Worm (Caenorhabditis elegans) whole organism, midembryonic: Measurements from ENCODE around the gene rhy-1.

Experiments used
- ref-1 ChIP-seq: fragments of 200-800 bp; sonication (Bioruptor generic); conservative IDR thresholded peaks from 2 replicates; pipeline ENCODE4 v1.3.6; 2022; ENCODE audit warnings: missing genetic modification reagents, missing genetic modification characterization, missing compliant biosample characterization
- tab-1 ChIP-seq: fragments of 200-800 bp; sonication (Bioruptor generic); IDR thresholded peaks from 2 replicates; pipeline ENCODE4 v1.3.6; 2022; ENCODE audit warnings: missing genetic modification characterization, missing compliant biosample characterization

DNA sequence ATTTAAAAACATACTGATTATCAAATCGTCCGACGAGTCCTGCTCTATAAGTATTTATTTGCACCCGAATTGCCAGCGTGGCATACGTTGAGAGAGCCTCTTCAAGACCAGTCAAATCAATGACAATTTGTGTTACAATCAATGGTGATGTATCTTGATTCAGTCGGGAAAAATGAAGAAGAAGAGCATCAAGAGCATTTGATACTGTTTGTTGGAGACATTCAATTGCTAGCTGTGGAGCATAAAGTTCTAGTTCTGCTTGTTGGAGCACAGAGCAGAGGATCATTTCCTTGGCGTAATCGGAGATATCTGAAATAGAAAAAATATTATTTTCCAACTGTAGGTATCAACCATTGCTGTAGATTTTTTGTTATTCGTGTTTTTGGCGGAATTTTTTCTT, 12.3 kb downstream of the rhy-1 start:
- TF ChIP-seq tab-1 (GFP tag; lab: Robert Waterston, UW) (no peak), ref-1 (GFP tag; lab: Robert Waterston, UW) (no peak)
